Fruit fly (Drosophila melanogaster) whole organism, embryonic: ENCODE measurements around the gene SamDC.

Source experiments
- Atf6 ChIP-seq: fragments of 200-800 bp; sonication (Bioruptor generic); IDR thresholded peaks from 2 replicates; pipeline ENCODE4 v1.3.6; 2022; ENCODE audit warnings: missing biosample characterization, missing genetic modification characterization
- BtbVII ChIP-seq: fragments of 200-800 bp; sonication (Bioruptor generic); optimal IDR thresholded peaks from 3 replicates; lab custom pipeline; 2017; ENCODE audit warnings: missing biosample characterization, mild to moderate bottlenecking, missing genetic modification characterization
- CG10462 ChIP-seq: fragments of 200-800 bp; sonication (Bioruptor generic); optimal IDR thresholded peaks from 2 replicates; lab custom pipeline; 2016; ENCODE audit warnings: missing biosample characterization, missing genetic modification characterization
- CG14710 ChIP-seq: fragments of 200-800 bp; sonication (Bioruptor generic); optimal IDR thresholded peaks from 3 replicates; lab custom pipeline; 2019; ENCODE audit warnings: missing biosample characterization, mild to moderate bottlenecking, missing genetic modification characterization, moderate library complexity
- CG15011 ChIP-seq: fragments of 200-800 bp; sonication (Bioruptor generic); optimal IDR thresholded peaks from 3 replicates; lab custom pipeline; 2018; ENCODE audit warnings: missing biosample characterization, mild to moderate bottlenecking, missing genetic modification characterization
- CG17359 ChIP-seq: fragments of 200-800 bp; sonication (Bioruptor generic); optimal IDR thresholded peaks from 3 replicates; lab custom pipeline; 2018; ENCODE audit warnings: missing biosample characterization, mild to moderate bottlenecking, missing genetic modification characterization, moderate library complexity
- CG31388 ChIP-seq: fragments of 200-800 bp; sonication (Bioruptor generic); optimal IDR thresholded peaks from 2 replicates; lab custom pipeline; 2016; ENCODE audit warnings: missing biosample characterization, missing genetic modification characterization
- CkIIα-i1 ChIP-seq: fragments of 200-800 bp; sonication (Bioruptor generic); IDR thresholded peaks from 2 replicates; pipeline ENCODE4 v1.3.6; 2022; ENCODE audit warnings: missing biosample characterization, missing genetic modification characterization
- Ptx1 ChIP-seq: fragments of 200-800 bp; sonication (Bioruptor generic); IDR thresholded peaks from 2 replicates; pipeline ENCODE4 v1.3.6; 2022; ENCODE audit warnings: missing biosample characterization, missing genetic modification characterization
- ac ChIP-seq: fragments of 200-800 bp; sonication (Bioruptor generic); optimal IDR thresholded peaks from 3 replicates; lab custom pipeline; 2017; ENCODE audit warnings: missing biosample characterization, mild to moderate bottlenecking, missing genetic modification characterization
- knrl ChIP-seq: fragments of 200-800 bp; sonication (Bioruptor generic); IDR thresholded peaks from 3 replicates; pipeline ENCODE4 v1.3.6; 2022; ENCODE audit warnings: missing biosample characterization, missing genetic modification characterization; ENCODE audit not compliant: partially characterized antibody
- lola ChIP-seq, 3 experiments: fragments of >200 bp in 2 of 3; fragments of 200-800 bp in 1 of 3; sonication (Bioruptor generic) in 1 of 3; optimal IDR thresholded peaks; 2 replicates each; lab custom pipeline; 2017 to 2019; ENCODE audit warnings: missing biosample characterization in 3 of 3, missing genetic modification characterization in 3 of 3, mild to moderate bottlenecking in 1 of 3, moderate library complexity in 1 of 3
- pb ChIP-seq: fragments of 200-800 bp; sonication (Bioruptor generic); optimal IDR thresholded peaks from 3 replicates; lab custom pipeline; 2016; ENCODE audit warnings: missing biosample characterization, missing genetic modification characterization
- slou ChIP-seq: fragments of 200-800 bp; sonication (Bioruptor generic); optimal IDR thresholded peaks from 3 replicates; lab custom pipeline; 2016; ENCODE audit warnings: missing biosample characterization, missing genetic modification characterization
- sr ChIP-seq: fragments of 200-800 bp; sonication (Bioruptor generic); IDR thresholded peaks from 3 replicates; pipeline ENCODE4 v1.3.6; 2022; ENCODE audit warnings: missing biosample characterization, missing genetic modification characterization
- wek ChIP-seq: fragments of 200-800 bp; sonication (Bioruptor generic); optimal IDR thresholded peaks from 3 replicates; lab custom pipeline; 2018; ENCODE audit warnings: missing biosample characterization, mild to moderate bottlenecking, missing genetic modification characterization, moderate library complexity

Gene SamDC

dm6 chr2L:10387869-10388726, 48.8 kb downstream of the SamDC start, which contains the start of gene da (continued):
- TF ChIP-seq pb (GFP tag; lab: Kevin White, UChicago) = no peak
- peak; percentile 63 for TF ChIP-seq Atf6 (GFP tag; lab: Robert Waterston, UW)
- TF ChIP-seq Ptx1 = peak; percentile 54
- no peak for TF ChIP-seq sr (GFP tag; lab: Robert Waterston, UW)
- TF ChIP-seq CkIIα-i1 = no peak
- peak; percentile 68 for TF ChIP-seq CG17359 (tag; lab: Kevin White, UChicago)
- peak in 2 of 3 experiments; percentile 42 to 92 for TF ChIP-seq lola (GFP tag; optimal IDR thresholded peaks at IDR 0.05; lab: Kevin White, UChicago)
- no peak for TF ChIP-seq slou (GFP tag; lab: Kevin White, UChicago)
- peak; percentile 74 for TF ChIP-seq CG14710 (tag; lab: Kevin White, UChicago)
- TF ChIP-seq CG10462 (GFP tag; lab: Kevin White, UChicago) = peak; percentile 10
- peak; percentile 7 for TF ChIP-seq CG31388 (GFP tag; lab: Kevin White, UChicago)
- TF ChIP-seq wek (GFP tag; lab: Kevin White, UChicago) = peak; percentile 15
- peak; percentile 50; the same call in 1 of the 3 replicates for TF ChIP-seq knrl
- TF ChIP-seq CG15011 = no peak
- peak; percentile 19 for TF ChIP-seq BtbVII
- no peak for TF ChIP-seq ac (GFP tag; lab: Kevin White, UChicago)
